Worm (Caenorhabditis elegans) whole organism, midembryonic: ENCODE results near the gene emb-27.

Source experiments
- T22C8.4 ChIP-seq: fragments of 200-800 bp; sonication (Bioruptor generic); IDR thresholded peaks from 2 replicates; pipeline ENCODE4 v1.3.6; 2022; ENCODE audit warnings: missing genetic modification characterization, missing compliant biosample characterization
- cog-1 ChIP-seq: sonication (generic microtip); optimal IDR thresholded peaks from 2 replicates; lab custom pipeline; 2016; ENCODE audit warnings: missing genetic modification characterization, missing compliant biosample characterization
- flt-1 ChIP-seq: fragments of 200-800 bp; sonication (Bioruptor generic); IDR thresholded peaks from 2 replicates; pipeline ENCODE4 v1.3.6; 2022; ENCODE audit warnings: missing genetic modification characterization, missing compliant biosample characterization
- klf-2 ChIP-seq: fragments of 200-800 bp; sonication (Bioruptor generic); conservative IDR thresholded peaks from 2 replicates; pipeline ENCODE4 v1.3.6; 2022; ENCODE audit warnings: missing genetic modification reagents, missing genetic modification characterization, missing compliant biosample characterization
- med-1 ChIP-seq: sonication (generic microtip); optimal IDR thresholded peaks from 2 replicates; lab custom pipeline; 2017; ENCODE audit warnings: missing genetic modification characterization, mild to moderate bottlenecking, missing compliant biosample characterization, antibody characterized with exemption, missing genetic modification reagents; ENCODE audit not compliant: insufficient read depth
- ref-1 ChIP-seq: fragments of 200-800 bp; sonication (Bioruptor generic); conservative IDR thresholded peaks from 2 replicates; pipeline ENCODE4 v1.3.6; 2022; ENCODE audit warnings: missing genetic modification reagents, missing genetic modification characterization, missing compliant biosample characterization
- tab-1 ChIP-seq: fragments of 200-800 bp; sonication (Bioruptor generic); IDR thresholded peaks from 2 replicates; pipeline ENCODE4 v1.3.6; 2022; ENCODE audit warnings: missing genetic modification characterization, missing compliant biosample characterization
- ztf-23 ChIP-seq: fragments of 200-800 bp; sonication (Bioruptor generic); IDR thresholded peaks from 2 replicates; pipeline ENCODE4 v1.3.6; 2022; ENCODE audit warnings: missing genetic modification reagents, missing genetic modification characterization, missing compliant biosample characterization
- ztf-29 ChIP-seq: fragments of 200-800 bp; sonication (Bioruptor generic); IDR thresholded peaks from 2 replicates; pipeline ENCODE4 v1.3.6; 2022; ENCODE audit warnings: missing genetic modification reagents, missing genetic modification characterization, missing compliant biosample characterization

emb-27 gene

ce11 chrII:8127794-8128193 is 34.2 kb downstream of the emb-27 start:
- no peak for TF ChIP-seq T22C8.4
- no peak for TF ChIP-seq flt-1 (GFP tag; lab: Robert Waterston, UW)
- no peak for TF ChIP-seq cog-1 (tag; lab: Kevin White, UChicago)
- TF ChIP-seq med-1 = no peak
- no peak for TF ChIP-seq ztf-23 (GFP tag; lab: Robert Waterston, UW)
- no peak for TF ChIP-seq tab-1 (GFP tag; lab: Robert Waterston, UW)
- no peak for TF ChIP-seq ztf-29 (GFP tag; lab: Robert Waterston, UW)
- no peak for TF ChIP-seq ref-1 (GFP tag; lab: Robert Waterston, UW)
- TF ChIP-seq klf-2 (GFP tag; lab: Robert Waterston, UW) = no peak

- TF ChIP-seq ref-1 (GFP tag; lab: Robert Waterston, UW) = no peak
- no peak for TF ChIP-seq tab-1 (GFP tag; lab: Robert Waterston, UW)
- no peak for TF ChIP-seq ztf-23 (GFP tag; lab: Robert Waterston, UW)
- TF ChIP-seq cog-1 (tag; lab: Kevin White, UChicago) = no peak
- TF ChIP-seq klf-2 (GFP tag; lab: Robert Waterston, UW) = no peak
- TF ChIP-seq med-1 = no peak
- no peak for TF ChIP-seq flt-1 (GFP tag; lab: Robert Waterston, UW)
- no peak for TF ChIP-seq T22C8.4
- no peak for TF ChIP-seq ztf-29 (GFP tag; lab: Robert Waterston, UW)
Observed at ce11 chrII:8127290-8127689, 34.7 kb downstream of the emb-27 start.

- TF ChIP-seq flt-1 (GFP tag; lab: Robert Waterston, UW) = no peak
- TF ChIP-seq ref-1 (GFP tag; lab: Robert Waterston, UW) = no peak
Observed at ce11 chrII:8126617-8127016, 35.4 kb downstream of the emb-27 start.

DNA sequence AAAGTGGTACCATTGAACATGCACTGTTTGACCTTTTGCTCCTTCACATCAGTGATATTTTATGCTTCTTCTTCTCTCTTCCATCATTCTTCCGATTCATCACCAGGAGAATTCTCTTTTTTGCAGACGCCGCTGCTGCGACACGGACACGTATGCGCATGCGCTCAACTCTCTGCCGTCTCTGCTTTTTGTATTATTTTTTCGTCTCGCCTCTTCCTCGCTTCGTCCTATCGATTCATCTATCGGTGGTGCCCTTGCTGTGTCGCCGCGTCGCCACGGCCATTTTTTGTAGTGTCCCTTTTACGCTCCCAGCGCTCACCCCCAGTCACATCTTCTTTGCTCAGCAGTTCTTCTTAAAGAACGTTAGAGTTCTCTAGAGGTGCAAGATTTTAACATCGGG is 35.8 kb downstream of the emb-27 start:
- no peak for TF ChIP-seq ztf-23 (GFP tag; lab: Robert Waterston, UW)
- TF ChIP-seq klf-2 (GFP tag; lab: Robert Waterston, UW) = peak; percentile 19; the same call in 1 of the 2 replicates
- no peak for TF ChIP-seq ref-1 (GFP tag; lab: Robert Waterston, UW)
- no peak for TF ChIP-seq cog-1 (tag; lab: Kevin White, UChicago)
- 0 out of 2 replicates have a peak, but pooled peaks have one; percentile 14 for TF ChIP-seq tab-1 (GFP tag; lab: Robert Waterston, UW)
- no peak for TF ChIP-seq med-1
- TF ChIP-seq T22C8.4 = peak; percentile 52
- no peak for TF ChIP-seq flt-1 (GFP tag; lab: Robert Waterston, UW)
- TF ChIP-seq ztf-29 (GFP tag; lab: Robert Waterston, UW) = no peak

- TF ChIP-seq ztf-23 (GFP tag; lab: Robert Waterston, UW) (no peak), ref-1 (GFP tag; lab: Robert Waterston, UW) (no peak), med-1 (no peak), flt-1 (GFP tag; lab: Robert Waterston, UW) (no peak), klf-2 (GFP tag; lab: Robert Waterston, UW) (no peak), cog-1 (tag; lab: Kevin White, UChicago) (no peak), ztf-29 (GFP tag; lab: Robert Waterston, UW) (no peak), tab-1 (GFP tag; lab: Robert Waterston, UW) (no peak)
Observed at ce11 chrII:8125439-8125838, 36.5 kb downstream of the emb-27 start.

DNA sequence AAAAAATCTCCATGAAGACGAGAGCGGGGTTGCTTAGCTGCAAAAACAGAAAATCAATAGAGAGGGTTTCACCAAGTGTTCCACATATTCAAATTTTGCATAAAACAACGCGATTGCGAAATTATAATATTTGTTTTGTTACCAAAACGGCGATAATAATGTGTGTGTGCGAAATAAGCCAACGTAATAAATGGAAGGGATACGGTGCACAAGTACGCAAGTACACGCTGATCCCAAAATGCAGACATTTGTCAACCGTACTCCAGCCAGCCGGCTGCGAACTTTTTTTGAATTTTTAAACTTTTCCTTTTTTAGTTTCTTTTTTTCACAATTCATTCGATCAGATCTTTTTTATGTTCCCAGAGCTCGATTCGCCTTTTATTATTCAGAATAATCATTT is 37.1 kb downstream of the emb-27 start, which contains the start of gene ire-1:
TSS of gene ire-1 (minus strand) at position 44 of the 400 bp plus-strand sequence.
- TF ChIP-seq cog-1 (tag; lab: Kevin White, UChicago) (no peak), ztf-29 (GFP tag; lab: Robert Waterston, UW) (no peak), klf-2 (GFP tag; lab: Robert Waterston, UW) (no peak)

- TF ChIP-seq T22C8.4 (no peak), flt-1 (GFP tag; lab: Robert Waterston, UW) (no peak), med-1 (no peak), tab-1 (GFP tag; lab: Robert Waterston, UW) (no peak), cog-1 (tag; lab: Kevin White, UChicago) (no peak)
Observed at ce11 chrII:8117426-8117825, 44.5 kb downstream of the emb-27 start.

- TF ChIP-seq med-1 (no peak), flt-1 (GFP tag; lab: Robert Waterston, UW) (no peak), ztf-23 (GFP tag; lab: Robert Waterston, UW) (no peak), klf-2 (GFP tag; lab: Robert Waterston, UW) (no peak), ztf-29 (GFP tag; lab: Robert Waterston, UW) (no peak), T22C8.4 (no peak), cog-1 (tag; lab: Kevin White, UChicago) (no peak), ref-1 (GFP tag; lab: Robert Waterston, UW) (no peak), tab-1 (GFP tag; lab: Robert Waterston, UW) (no peak)
Observed at ce11 chrII:8116159-8116558, 45.8 kb downstream of the emb-27 start, which contains the start of gene unc-105. TSS of gene unc-105 (plus strand) at chrII:8116459.

- TF ChIP-seq ztf-23 (GFP tag; lab: Robert Waterston, UW) (no peak), T22C8.4 (no peak), klf-2 (GFP tag; lab: Robert Waterston, UW) (no peak), tab-1 (GFP tag; lab: Robert Waterston, UW) (no peak), cog-1 (tag; lab: Kevin White, UChicago) (no peak), ztf-29 (GFP tag; lab: Robert Waterston, UW) (no peak), ref-1 (GFP tag; lab: Robert Waterston, UW) (no peak), med-1 (no peak), flt-1 (GFP tag; lab: Robert Waterston, UW) (no peak)
Observed at ce11 chrII:8112063-8112462, 49.9 kb downstream of the emb-27 start, which contains the start of gene lron-4. TSS of gene lron-4 (minus strand) at chrII:8112163.
